Fruit fly (Drosophila melanogaster) whole organism, embryonic: ENCODE measurements around the gene Cyp4d20.
A peak's percentile ranks its signal among the peaks of the same experiment; 100 is the strongest.

ENCODE experiments used
- BtbVII ChIP-seq: fragments of 200-800 bp; sonication (Bioruptor generic); optimal IDR thresholded peaks from 3 replicates; lab custom pipeline; 2017; ENCODE audit warnings: missing biosample characterization, mild to moderate bottlenecking, missing genetic modification characterization
- CG10274 ChIP-seq: fragments of 200-800 bp; sonication (Bioruptor generic); optimal IDR thresholded peaks from 3 replicates; lab custom pipeline; 2017; ENCODE audit warnings: missing biosample characterization, mild to moderate bottlenecking, missing genetic modification characterization
- CG11085 ChIP-seq: fragments of 200-800 bp; sonication (Bioruptor generic); IDR thresholded peaks from 2 replicates; pipeline ENCODE4 v1.3.6; 2022; ENCODE audit warnings: missing biosample characterization, missing genetic modification characterization
- CG11247 ChIP-seq: fragments of 200-800 bp; sonication (Bioruptor generic); IDR thresholded peaks from 2 replicates; pipeline ENCODE4 v1.3.6; 2022; ENCODE audit warnings: missing biosample characterization, missing genetic modification characterization
- CG11398 ChIP-seq: fragments of 200-800 bp; sonication (Bioruptor generic); optimal IDR thresholded peaks from 2 replicates; lab custom pipeline; 2016; ENCODE audit warnings: missing biosample characterization, missing genetic modification characterization
- CG11504 ChIP-seq: fragments of 200-800 bp; sonication (Bioruptor generic); optimal IDR thresholded peaks from 3 replicates; lab custom pipeline; 2019; ENCODE audit warnings: missing biosample characterization, mild to moderate bottlenecking, missing genetic modification characterization, moderate library complexity
- CG12769 ChIP-seq: fragments of 200-800 bp; sonication (Bioruptor generic); optimal IDR thresholded peaks from 2 replicates; lab custom pipeline; 2019; ENCODE audit warnings: missing biosample characterization, mild to moderate bottlenecking, missing genetic modification characterization, moderate library complexity
- CG15269 ChIP-seq: fragments of 200-800 bp; sonication (Bioruptor generic); optimal IDR thresholded peaks from 2 replicates; lab custom pipeline; 2018; ENCODE audit warnings: missing biosample characterization, mild to moderate bottlenecking, missing genetic modification characterization, moderate library complexity
- CG1529 ChIP-seq: fragments of 200-800 bp; sonication (Bioruptor generic); optimal IDR thresholded peaks from 3 replicates; lab custom pipeline; 2018; ENCODE audit warnings: missing biosample characterization, missing genetic modification characterization
- CG15514 ChIP-seq: fragments of 200-800 bp; sonication (Bioruptor generic); optimal IDR thresholded peaks from 3 replicates; lab custom pipeline; 2017; ENCODE audit warnings: missing biosample characterization, missing genetic modification characterization, mild to moderate bottlenecking, moderate library complexity, missing genetic modification reagents
- CG15696 ChIP-seq: fragments of 200-800 bp; sonication (Bioruptor generic); optimal IDR thresholded peaks from 2 replicates; lab custom pipeline; 2019; ENCODE audit warnings: missing biosample characterization, mild to moderate bottlenecking, missing genetic modification characterization, moderate library complexity
- CG1647 ChIP-seq: fragments of 200-800 bp; sonication (Bioruptor generic); optimal IDR thresholded peaks from 3 replicates; lab custom pipeline; 2016; ENCODE audit warnings: missing biosample characterization, missing genetic modification characterization
- CG2116 ChIP-seq: fragments of 200-800 bp; sonication (Bioruptor generic); optimal IDR thresholded peaks from 3 replicates; lab custom pipeline; 2018; ENCODE audit warnings: missing biosample characterization, mild to moderate bottlenecking, missing genetic modification characterization
- CG31365 ChIP-seq: fragments of 200-800 bp; sonication (Bioruptor generic); optimal IDR thresholded peaks from 2 replicates; lab custom pipeline; 2018; ENCODE audit warnings: missing biosample characterization, mild to moderate bottlenecking, missing genetic modification characterization
- CG31388 ChIP-seq: fragments of 200-800 bp; sonication (Bioruptor generic); optimal IDR thresholded peaks from 2 replicates; lab custom pipeline; 2016; ENCODE audit warnings: missing biosample characterization, missing genetic modification characterization
- CG33213 ChIP-seq: fragments of 200-800 bp; sonication (Bioruptor generic); optimal IDR thresholded peaks from 3 replicates; lab custom pipeline; 2016; ENCODE audit warnings: missing biosample characterization, missing genetic modification characterization
- CG3407 ChIP-seq: fragments of 200-800 bp; sonication (Bioruptor generic); optimal IDR thresholded peaks from 2 replicates; lab custom pipeline; 2018; ENCODE audit warnings: missing biosample characterization, mild to moderate bottlenecking, missing genetic modification characterization
- CG34224 ChIP-seq: fragments of 200-800 bp; sonication (Bioruptor generic); IDR thresholded peaks from 3 replicates; pipeline ENCODE4 v1.3.6; 2022; ENCODE audit warnings: missing biosample characterization, missing genetic modification characterization; ENCODE audit not compliant: partially characterized antibody
- CG8089 ChIP-seq: fragments of 200-800 bp; sonication (Bioruptor generic); optimal IDR thresholded peaks from 3 replicates; lab custom pipeline; 2016; ENCODE audit warnings: missing biosample characterization, missing genetic modification characterization
- CG8281 ChIP-seq: fragments of 200-800 bp; sonication (Bioruptor generic); optimal IDR thresholded peaks from 2 replicates; lab custom pipeline; 2018; ENCODE audit warnings: missing biosample characterization, mild to moderate bottlenecking, missing genetic modification characterization, moderate library complexity
- CG8924 ChIP-seq: fragments of 200-800 bp; optimal IDR thresholded peaks from 3 replicates; lab custom pipeline; 2019; ENCODE audit warnings: missing biosample characterization, mild to moderate bottlenecking, missing genetic modification characterization, moderate library complexity
- CG9215 ChIP-seq: fragments of 200-800 bp; sonication (Bioruptor generic); IDR thresholded peaks from 2 replicates; pipeline ENCODE4 v1.3.6; 2022; ENCODE audit warnings: missing biosample characterization, missing genetic modification characterization
- Camta ChIP-seq: fragments of 200-800 bp; sonication (Bioruptor generic); optimal IDR thresholded peaks from 2 replicates; lab custom pipeline; 2016; ENCODE audit warnings: missing biosample characterization, missing genetic modification characterization
- D ChIP-seq, 2 experiments: fragments of 200-800 bp in 1 of 2; fragments of >200 bp in 1 of 2; sonication (Bioruptor generic) in 1 of 2; optimal IDR thresholded peaks; 2 replicates in 1 of 2; 3 replicates in 1 of 2; lab custom pipeline; 2017; ENCODE audit warnings: mild to moderate bottlenecking in 1 of 2, missing biosample characterization in 1 of 2, missing genetic modification characterization in 1 of 2, missing genetic modification reagents in 1 of 2
- D19A ChIP-seq: fragments of 200-800 bp; optimal IDR thresholded peaks from 3 replicates; lab custom pipeline; 2019; ENCODE audit warnings: missing biosample characterization, mild to moderate bottlenecking, missing genetic modification characterization, moderate library complexity
- H2.0 ChIP-seq: fragments of 200-800 bp; sonication (Bioruptor generic); IDR thresholded peaks from 2 replicates; pipeline ENCODE4 v1.3.6; 2022; ENCODE audit warnings: missing biosample characterization, missing genetic modification characterization
- Nf-YB ChIP-seq: fragments of 200-800 bp; sonication (Bioruptor generic); optimal IDR thresholded peaks from 3 replicates; lab custom pipeline; 2019; ENCODE audit warnings: missing biosample characterization, mild to moderate bottlenecking, missing genetic modification characterization, moderate library complexity
- Rfx ChIP-seq: fragments of 200-800 bp; sonication (Bioruptor generic); IDR thresholded peaks from 2 replicates; pipeline ENCODE4 v1.3.6; 2022; ENCODE audit warnings: missing biosample characterization, missing genetic modification characterization
- Ssrp ChIP-seq: fragments of 200-800 bp; sonication (Bioruptor generic); optimal IDR thresholded peaks from 2 replicates; lab custom pipeline; 2018; ENCODE audit warnings: missing biosample characterization, mild to moderate bottlenecking, missing genetic modification characterization, moderate library complexity
- Trl ChIP-seq, 3 experiments: fragments of >200 bp in 2 of 3; fragments of 200-800 bp in 1 of 3; sonication (Bioruptor generic) in 1 of 3; optimal IDR thresholded peaks; 2 replicates in 1 of 3; 3 replicates in 2 of 3; lab custom pipeline; 2016 to 2017; ENCODE audit warnings: missing biosample characterization in 1 of 3, missing genetic modification characterization in 1 of 3
- ac ChIP-seq: fragments of 200-800 bp; sonication (Bioruptor generic); optimal IDR thresholded peaks from 3 replicates; lab custom pipeline; 2017; ENCODE audit warnings: missing biosample characterization, mild to moderate bottlenecking, missing genetic modification characterization
- al ChIP-seq: fragments of 200-800 bp; sonication (Bioruptor generic); IDR thresholded peaks from 2 replicates; pipeline ENCODE4 v1.3.6; 2022; ENCODE audit warnings: missing biosample characterization, missing genetic modification characterization
- dmrt99B ChIP-seq: fragments of 200-800 bp; sonication (Bioruptor generic); optimal IDR thresholded peaks from 2 replicates; lab custom pipeline; 2018; ENCODE audit warnings: missing biosample characterization, mild to moderate bottlenecking, missing genetic modification characterization, moderate library complexity
- eve ChIP-seq, 2 experiments: fragments of >200 bp; optimal IDR thresholded peaks; 2 replicates each; lab custom pipeline; 2017; ENCODE audit warnings: missing biosample characterization in 2 of 2, missing genetic modification characterization in 2 of 2
- eyg ChIP-seq: fragments of 200-800 bp; sonication (Bioruptor generic); optimal IDR thresholded peaks from 3 replicates; lab custom pipeline; 2016; ENCODE audit warnings: missing biosample characterization, missing genetic modification characterization
- fd102C ChIP-seq: fragments of 200-800 bp; sonication (Bioruptor generic); optimal IDR thresholded peaks from 2 replicates; lab custom pipeline; 2018; ENCODE audit warnings: missing biosample characterization, mild to moderate bottlenecking, missing genetic modification characterization, moderate library complexity
- fru ChIP-seq: fragments of >200 bp; optimal IDR thresholded peaks from 2 replicates; lab custom pipeline; 2017
- gro ChIP-seq: fragments of 200-800 bp; sonication (Bioruptor generic); optimal IDR thresholded peaks from 2 replicates; lab custom pipeline; 2016; ENCODE audit warnings: missing biosample characterization, missing genetic modification characterization
- gsb-n ChIP-seq: fragments of 200-800 bp; sonication (Bioruptor generic); optimal IDR thresholded peaks from 3 replicates; lab custom pipeline; 2018; ENCODE audit warnings: missing biosample characterization, mild to moderate bottlenecking, missing genetic modification characterization
- oc ChIP-seq: fragments of 200-800 bp; sonication (Bioruptor generic); optimal IDR thresholded peaks from 2 replicates; lab custom pipeline; 2018; ENCODE audit warnings: missing biosample characterization, mild to moderate bottlenecking, missing genetic modification characterization, moderate library complexity
- org-1 ChIP-seq: fragments of 200-800 bp; sonication (Bioruptor generic); optimal IDR thresholded peaks from 2 replicates; lab custom pipeline; 2017; ENCODE audit warnings: missing biosample characterization, missing genetic modification characterization
- pan ChIP-seq, 4 experiments: fragments of >200 bp in 3 of 4; fragments of 200-800 bp in 1 of 4; sonication (Bioruptor generic) in 1 of 4; optimal IDR thresholded peaks in 3 of 4; IDR thresholded peaks in 1 of 4; 2 replicates each; pipeline versions ENCODE4 v1.3.6 to Lab custom; 2017 to 2022; ENCODE audit warnings: missing biosample characterization in 2 of 4, missing genetic modification characterization in 2 of 4, mixed read lengths in 1 of 4
- shn ChIP-seq: fragments of 200-800 bp; sonication (Bioruptor generic); optimal IDR thresholded peaks from 3 replicates; lab custom pipeline; 2016; ENCODE audit warnings: missing biosample characterization, missing genetic modification characterization
- slbo ChIP-seq: fragments of 200-800 bp; sonication (Bioruptor generic); IDR thresholded peaks from 2 replicates; pipeline ENCODE4 v1.3.6; 2022; ENCODE audit warnings: missing biosample characterization, missing genetic modification characterization
- sna ChIP-seq: fragments of 200-800 bp; sonication (Bioruptor generic); IDR thresholded peaks from 2 replicates; pipeline ENCODE4 v1.3.6; 2022; ENCODE audit warnings: missing biosample characterization, missing genetic modification characterization; ENCODE audit not compliant: partially characterized antibody
- tap ChIP-seq: fragments of 200-800 bp; optimal IDR thresholded peaks from 3 replicates; lab custom pipeline; 2019; ENCODE audit warnings: missing biosample characterization, mild to moderate bottlenecking, missing genetic modification characterization, moderate library complexity
- toy ChIP-seq: fragments of 200-800 bp; sonication (Bioruptor generic); IDR thresholded peaks from 2 replicates; pipeline ENCODE4 v1.3.6; 2022; ENCODE audit warnings: missing biosample characterization, missing genetic modification characterization
- wdn ChIP-seq: fragments of 200-800 bp; sonication (Bioruptor generic); IDR thresholded peaks from 2 replicates; pipeline ENCODE4 v1.3.6; 2022; ENCODE audit warnings: missing biosample characterization, missing genetic modification characterization

The Cyp4d20 gene

DNA sequence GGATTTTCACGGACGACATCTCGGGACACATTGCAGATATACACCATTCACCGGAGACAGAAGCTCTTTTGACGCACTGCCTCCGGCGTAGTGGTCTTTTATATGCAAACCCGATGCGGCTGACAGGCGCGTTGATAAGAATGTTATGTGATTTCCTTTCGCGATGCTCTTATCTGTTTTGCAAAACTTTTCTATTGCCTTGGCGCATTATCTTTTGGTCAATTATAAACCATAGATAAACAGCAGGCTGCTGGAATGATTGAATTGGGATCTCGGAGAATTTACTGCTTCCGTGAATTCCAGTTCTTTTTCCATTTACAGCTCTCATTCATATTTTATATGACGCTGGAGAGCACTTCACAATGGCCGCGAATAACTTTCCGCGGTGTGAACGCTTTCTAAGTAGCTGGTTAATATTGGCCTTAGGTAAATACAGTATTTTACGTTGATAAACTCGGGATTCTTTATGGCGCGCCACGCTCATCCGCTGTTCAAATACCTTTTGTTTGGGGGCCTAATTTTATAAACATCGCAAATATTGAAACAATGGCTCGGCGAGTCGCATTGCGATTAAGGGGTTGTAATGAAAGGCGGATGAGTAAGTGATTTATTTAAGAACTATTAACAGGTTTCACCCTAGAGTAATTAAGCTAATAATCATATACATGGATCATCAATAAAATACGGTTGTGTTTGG lies 2.5 kb downstream of the Cyp4d20 start, which contains the start of gene CG16762 (continued):
- TF ChIP-seq pan (optimal IDR thresholded peaks at IDR 0.05; lab: Kevin White, UChicago) (no peak), pan (GFP tag; optimal IDR thresholded peaks at IDR 0.05 in 1 of 2, IDR thresholded peaks at IDR 0.05 in 1 of 2) (peak in 1 of 2 experiments; percentile 41), Ssrp (tag; lab: Kevin White, UChicago) (no peak), CG34224 (no peak), CG9215 (GFP tag; lab: Robert Waterston, UW) (no peak), CG10274 (GFP tag; lab: Kevin White, UChicago) (peak; percentile 44), CG8924 (tag; lab: Kevin White, UChicago) (peak; percentile 36), tap (tag; lab: Kevin White, UChicago) (peak; percentile 49), Nf-YB (peak; percentile 41), CG1647 (GFP tag; lab: Kevin White, UChicago) (peak; percentile 58), eyg (GFP tag; lab: Kevin White, UChicago) (peak; percentile 23), CG3407 (GFP tag; lab: Kevin White, UChicago) (peak; percentile 70), shn (GFP tag; lab: Kevin White, UChicago) (peak; percentile 23), CG11247 (0 out of 2 replicates have a peak, but pooled peaks have one; percentile 5), toy (no peak), CG11085 (GFP tag; lab: Robert Waterston, UW) (peak; percentile 23; the same call in 1 of the 2 replicates), ac (GFP tag; lab: Kevin White, UChicago) (peak; percentile 28), al (GFP tag; lab: Robert Waterston, UW) (no peak), Rfx (peak; percentile 28; the same call in 1 of the 2 replicates), H2.0 (0 out of 2 replicates have a peak, but pooled peaks have one; percentile 5), CG11504 (peak; percentile 69), oc (tag; lab: Kevin White, UChicago) (peak; percentile 81), sna (GFP tag; lab: Robert Waterston, UW) (no peak), D19A (tag; lab: Kevin White, UChicago) (peak; percentile 25), CG15269 (peak; percentile 11), gro (GFP tag; lab: Kevin White, UChicago) (peak; percentile 60), fru (lab: Kevin White, UChicago) (no peak), CG1529 (GFP tag; lab: Kevin White, UChicago) (peak; percentile 60), CG15696 (tag; lab: Kevin White, UChicago) (peak; percentile 47), CG15514 (GFP tag; lab: Kevin White, UChicago) (peak; percentile 68), eve (GFP tag; optimal IDR thresholded peaks at IDR 0.05; lab: Kevin White, UChicago) (no peak), fd102C (GFP tag; lab: Kevin White, UChicago) (no peak), CG8089 (GFP tag; lab: Kevin White, UChicago) (peak; percentile 55), dmrt99B (tag; lab: Kevin White, UChicago) (peak; percentile 65), CG31388 (GFP tag; lab: Kevin White, UChicago) (no peak), wdn (no peak), CG2116 (GFP tag; lab: Kevin White, UChicago) (peak; percentile 25), CG33213 (GFP tag; lab: Kevin White, UChicago) (peak; percentile 73), slbo (GFP tag; lab: Robert Waterston, UW) (no peak), D (optimal IDR thresholded peaks at IDR 0.05; lab: Kevin White, UChicago) (no peak), D (GFP tag; optimal IDR thresholded peaks at IDR 0.05; lab: Kevin White, UChicago) (peak; percentile 43), Camta (GFP tag; lab: Kevin White, UChicago) (peak; percentile 20), CG11398 (peak; percentile 35), gsb-n (tag; lab: Kevin White, UChicago) (peak; percentile 62), Trl (optimal IDR thresholded peaks at IDR 0.05; lab: Kevin White, UChicago) (no peak), Trl (GFP tag; optimal IDR thresholded peaks at IDR 0.05; lab: Kevin White, UChicago) (peak; percentile 56), CG8281 (tag; lab: Kevin White, UChicago) (peak; percentile 43), org-1 (peak; percentile 70), CG12769 (tag; lab: Kevin White, UChicago) (peak; percentile 67), BtbVII (GFP tag; lab: Kevin White, UChicago) (peak; percentile 76), CG31365 (tag; lab: Kevin White, UChicago) (peak; percentile 68)
